Worm (Caenorhabditis elegans) whole organism, L3 larva: ENCODE measurements around the gene T03G11.10.

Source experiments
- aly-2 ChIP-seq: fragments of 150-350 bp; optimal IDR thresholded peaks from 2 replicates; lab custom pipeline; 2014; ENCODE audit warnings: missing biosample characterization, missing genetic modification characterization
- ceh-28 ChIP-seq: fragments of 150-350 bp; optimal IDR thresholded peaks from 2 replicates; lab custom pipeline; 2014; ENCODE audit warnings: missing biosample characterization, missing genetic modification reagents, missing genetic modification characterization
- elt-3 ChIP-seq, 3 experiments: fragments of 150-350 bp in 1 of 3; sonication (generic microtip) in 2 of 3; optimal IDR thresholded peaks; 2 replicates in 2 of 3; 4 replicates in 1 of 3; lab custom pipeline; 2014 to 2017; ENCODE audit warnings: missing biosample characterization in 3 of 3, missing genetic modification characterization in 3 of 3
- eor-1 ChIP-seq, 2 experiments: fragments of 150-350 bp; optimal IDR thresholded peaks; 2 replicates each; lab custom pipeline; 2014 to 2018; ENCODE audit warnings: missing biosample characterization in 2 of 2, missing genetic modification characterization in 2 of 2
- lin-15B ChIP-seq: fragments of 150-350 bp; optimal IDR thresholded peaks from 2 replicates; lab custom pipeline; 2014; ENCODE audit warnings: missing biosample characterization, missing genetic modification characterization
- mdl-1 ChIP-seq: fragments of 150-350 bp; optimal IDR thresholded peaks from 2 replicates; lab custom pipeline; 2014; ENCODE audit warnings: missing biosample characterization, missing genetic modification characterization
- nhr-11 ChIP-seq: fragments of 150-350 bp; optimal IDR thresholded peaks from 2 replicates; lab custom pipeline; 2014; ENCODE audit warnings: missing biosample characterization, missing genetic modification characterization
- nhr-77 ChIP-seq: fragments of 150-350 bp; optimal IDR thresholded peaks from 2 replicates; lab custom pipeline; 2014; ENCODE audit warnings: missing biosample characterization, missing genetic modification characterization
- pha-4 ChIP-seq: fragments of 150-350 bp; optimal IDR thresholded peaks from 2 replicates; lab custom pipeline; 2014; ENCODE audit warnings: missing biosample characterization, missing genetic modification reagents, missing genetic modification characterization
- snpc-4 ChIP-seq: fragments of 150-350 bp; optimal IDR thresholded peaks from 2 replicates; lab custom pipeline; 2014; ENCODE audit warnings: missing biosample characterization, missing genetic modification characterization
- unc-39 ChIP-seq: sonication (generic microtip); optimal IDR thresholded peaks from 4 replicates; lab custom pipeline; 2017; ENCODE audit warnings: missing biosample characterization, missing genetic modification characterization

ce11 chrX:5154278-5154677, 16.7 kb downstream of the T03G11.10 start, which contains the start of gene C31H2.3:
- TF ChIP-seq nhr-11 (tag; lab: Kevin White, UChicago) (no peak), elt-3 (tag; optimal IDR thresholded peaks at IDR 0.05; lab: Kevin White, UChicago) (no peak), aly-2 (tag; lab: Kevin White, UChicago) (no peak), eor-1 (tag; optimal IDR thresholded peaks at IDR 0.05; lab: Kevin White, UChicago) (no peak), nhr-77 (tag; lab: Kevin White, UChicago) (no peak), mdl-1 (tag; lab: Kevin White, UChicago) (no peak), lin-15B (tag; lab: Kevin White, UChicago) (no peak), unc-39 (tag; lab: Kevin White, UChicago) (no peak), ceh-28 (tag; lab: Kevin White, UChicago) (no peak), snpc-4 (tag; lab: Kevin White, UChicago) (no peak), pha-4 (no peak)
